Fruit fly (Drosophila melanogaster) whole organism, embryonic: Measurements from ENCODE around the gene w-cup.

Experiments
- Antp ChIP-seq: fragments of 200-800 bp; sonication (Bioruptor generic); optimal IDR thresholded peaks from 3 replicates; lab custom pipeline; 2016; ENCODE audit warnings: missing biosample characterization, missing genetic modification characterization
- Bgb ChIP-seq: fragments of 200-800 bp; sonication (Bioruptor generic); IDR thresholded peaks from 2 replicates; pipeline ENCODE4 v1.3.6; 2022; ENCODE audit warnings: missing biosample characterization, missing genetic modification characterization; ENCODE audit not compliant: partially characterized antibody
- Blimp-1 ChIP-seq: fragments of 200-800 bp; sonication (Bioruptor generic); optimal IDR thresholded peaks from 3 replicates; lab custom pipeline; 2018; ENCODE audit warnings: missing biosample characterization, missing genetic modification characterization, mild to moderate bottlenecking, moderate library complexity, missing genetic modification reagents
- CG10431 ChIP-seq: fragments of 200-800 bp; sonication (Bioruptor generic); optimal IDR thresholded peaks from 3 replicates; lab custom pipeline; 2018; ENCODE audit warnings: missing biosample characterization, mild to moderate bottlenecking, missing genetic modification characterization
- CG11456 ChIP-seq: fragments of 200-800 bp; sonication (Bioruptor generic); IDR thresholded peaks from 3 replicates; pipeline ENCODE4 v1.3.6; 2022; ENCODE audit warnings: missing biosample characterization, missing genetic modification characterization
- CG12104 ChIP-seq: fragments of 200-800 bp; sonication (Bioruptor generic); optimal IDR thresholded peaks from 3 replicates; lab custom pipeline; 2016; ENCODE audit warnings: missing biosample characterization, missing genetic modification characterization
- CG14667 ChIP-seq: fragments of 200-800 bp; sonication (Bioruptor generic); IDR thresholded peaks from 2 replicates; pipeline ENCODE4 v1.3.6; 2022; ENCODE audit warnings: missing biosample characterization, missing genetic modification characterization
- CG1529 ChIP-seq: fragments of 200-800 bp; sonication (Bioruptor generic); optimal IDR thresholded peaks from 3 replicates; lab custom pipeline; 2018; ENCODE audit warnings: missing biosample characterization, missing genetic modification characterization
- CG1647 ChIP-seq: fragments of 200-800 bp; sonication (Bioruptor generic); optimal IDR thresholded peaks from 3 replicates; lab custom pipeline; 2016; ENCODE audit warnings: missing biosample characterization, missing genetic modification characterization
- CG17912 ChIP-seq: fragments of 200-800 bp; sonication (Bioruptor generic); optimal IDR thresholded peaks from 2 replicates; lab custom pipeline; 2018; ENCODE audit warnings: missing biosample characterization, mild to moderate bottlenecking, missing genetic modification characterization
- CG2875 ChIP-seq: fragments of 200-800 bp; sonication (Bioruptor generic); optimal IDR thresholded peaks from 2 replicates; lab custom pipeline; 2017; ENCODE audit warnings: missing biosample characterization, mild to moderate bottlenecking, missing genetic modification characterization, missing genetic modification reagents
- CG42726 ChIP-seq: fragments of 200-800 bp; sonication (Bioruptor generic); IDR thresholded peaks from 2 replicates; pipeline ENCODE4 v1.3.6; 2022; ENCODE audit warnings: missing biosample characterization, missing genetic modification characterization; ENCODE audit not compliant: partially characterized antibody
- CG4282 ChIP-seq: fragments of 200-800 bp; sonication (Bioruptor generic); optimal IDR thresholded peaks from 2 replicates; lab custom pipeline; 2016; ENCODE audit warnings: missing biosample characterization, missing genetic modification characterization
- CG43689 ChIP-seq: fragments of 200-800 bp; sonication (Bioruptor generic); IDR thresholded peaks from 2 replicates; pipeline ENCODE4 v1.3.6; 2022; ENCODE audit warnings: missing biosample characterization, missing genetic modification characterization
- CG5245 ChIP-seq: fragments of 200-800 bp; sonication (Bioruptor generic); optimal IDR thresholded peaks from 3 replicates; lab custom pipeline; 2016; ENCODE audit warnings: missing biosample characterization, missing genetic modification characterization
- CG6654 ChIP-seq: fragments of 200-800 bp; sonication (Bioruptor generic); optimal IDR thresholded peaks from 2 replicates; lab custom pipeline; 2017; ENCODE audit warnings: missing biosample characterization, mild to moderate bottlenecking, missing genetic modification characterization
- CG7786 ChIP-seq: fragments of 200-800 bp; sonication (Bioruptor generic); optimal IDR thresholded peaks from 2 replicates; lab custom pipeline; 2016; ENCODE audit warnings: missing biosample characterization, missing genetic modification characterization
- D ChIP-seq, 2 experiments: fragments of 200-800 bp in 1 of 2; fragments of >200 bp in 1 of 2; sonication (Bioruptor generic) in 1 of 2; optimal IDR thresholded peaks; 2 replicates in 1 of 2; 3 replicates in 1 of 2; lab custom pipeline; 2017; ENCODE audit warnings: mild to moderate bottlenecking in 1 of 2, missing biosample characterization in 1 of 2, missing genetic modification characterization in 1 of 2, missing genetic modification reagents in 1 of 2
- Dfd ChIP-seq, 2 experiments: fragments of >200 bp; optimal IDR thresholded peaks; 2 replicates each; lab custom pipeline; 2017; ENCODE audit warnings: missing biosample characterization in 2 of 2, missing genetic modification characterization in 2 of 2
- Dip2 ChIP-seq: fragments of 200-800 bp; sonication (Bioruptor generic); IDR thresholded peaks from 2 replicates; pipeline ENCODE4 v1.3.6; 2022; ENCODE audit warnings: missing biosample characterization, missing genetic modification characterization
- Dp ChIP-seq: fragments of 200-800 bp; sonication (Bioruptor generic); optimal IDR thresholded peaks from 2 replicates; lab custom pipeline; 2018; ENCODE audit warnings: missing biosample characterization, mild to moderate bottlenecking, missing genetic modification characterization, moderate library complexity
- Ets65A ChIP-seq: fragments of 200-800 bp; sonication (Bioruptor generic); peaks from one replicate; lab custom pipeline; 2016; ENCODE audit warnings: missing biosample characterization, missing genetic modification characterization
- GATAe ChIP-seq: fragments of 200-800 bp; sonication (Bioruptor generic); conservative IDR thresholded peaks from 2 replicates; pipeline ENCODE4 v1.3.6; 2022; ENCODE audit warnings: missing biosample characterization, missing genetic modification characterization
- Hey ChIP-seq: fragments of 200-800 bp; sonication (Bioruptor generic); optimal IDR thresholded peaks from 3 replicates; lab custom pipeline; 2018; ENCODE audit warnings: missing biosample characterization, mild to moderate bottlenecking, missing genetic modification characterization
- Lhr ChIP-seq: fragments of 200-800 bp; sonication (Bioruptor generic); optimal IDR thresholded peaks from 3 replicates; lab custom pipeline; 2017; ENCODE audit warnings: mild to moderate bottlenecking, missing biosample characterization, missing genetic modification reagents, missing genetic modification characterization
- Lim3 ChIP-seq: fragments of 200-800 bp; sonication (Bioruptor generic); IDR thresholded peaks from 2 replicates; pipeline ENCODE4 v1.3.6; 2022; ENCODE audit warnings: missing biosample characterization, missing genetic modification characterization
- Lpt ChIP-seq: fragments of >200 bp; optimal IDR thresholded peaks from 2 replicates; lab custom pipeline; 2018; ENCODE audit warnings: missing biosample characterization, missing genetic modification characterization
- MESR4 ChIP-seq: fragments of 200-800 bp; sonication (Bioruptor generic); optimal IDR thresholded peaks from 2 replicates; lab custom pipeline; 2018; ENCODE audit warnings: missing biosample characterization, mild to moderate bottlenecking, missing genetic modification characterization, moderate library complexity
- Max ChIP-seq: fragments of 200-800 bp; sonication (Bioruptor generic); optimal IDR thresholded peaks from 2 replicates; lab custom pipeline; 2016; ENCODE audit warnings: missing biosample characterization, mild to moderate bottlenecking, missing genetic modification characterization
- NFAT ChIP-seq: fragments of 200-800 bp; sonication (Bioruptor generic); IDR thresholded peaks from 2 replicates; pipeline ENCODE4 v1.3.6; 2022; ENCODE audit warnings: missing biosample characterization, missing genetic modification characterization
- Poxn ChIP-seq: fragments of 200-800 bp; sonication (Bioruptor generic); IDR thresholded peaks from 2 replicates; pipeline ENCODE4 v1.3.6; 2022; ENCODE audit warnings: missing biosample characterization, missing genetic modification characterization
- Sox100B ChIP-seq: fragments of 200-800 bp; sonication (Bioruptor generic); optimal IDR thresholded peaks from 3 replicates; lab custom pipeline; 2018; ENCODE audit warnings: missing biosample characterization, mild to moderate bottlenecking, missing genetic modification characterization
- Sox102F ChIP-seq: fragments of 200-800 bp; sonication (Bioruptor generic); optimal IDR thresholded peaks from 2 replicates; lab custom pipeline; 2018; ENCODE audit warnings: missing biosample characterization, mild to moderate bottlenecking, missing genetic modification characterization, moderate library complexity
- amos ChIP-seq: fragments of 200-800 bp; sonication (Bioruptor generic); IDR thresholded peaks from 2 replicates; pipeline ENCODE4 v1.3.6; 2022; ENCODE audit warnings: missing biosample characterization, missing genetic modification characterization; ENCODE audit not compliant: partially characterized antibody
- bigmax ChIP-seq: fragments of 200-800 bp; sonication (Bioruptor generic); optimal IDR thresholded peaks from 2 replicates; lab custom pipeline; 2018; ENCODE audit warnings: missing biosample characterization, mild to moderate bottlenecking, missing genetic modification characterization
- chn ChIP-seq: fragments of 200-800 bp; sonication (Bioruptor generic); optimal IDR thresholded peaks from 2 replicates; lab custom pipeline; 2016; ENCODE audit warnings: missing biosample characterization, missing genetic modification characterization
- en ChIP-seq: fragments of 200-800 bp; sonication (Bioruptor generic); optimal IDR thresholded peaks from 2 replicates; lab custom pipeline; 2016; ENCODE audit warnings: missing biosample characterization, missing genetic modification characterization
- eyg ChIP-seq: fragments of 200-800 bp; sonication (Bioruptor generic); optimal IDR thresholded peaks from 3 replicates; lab custom pipeline; 2016; ENCODE audit warnings: missing biosample characterization, missing genetic modification characterization
- ftz-f1 ChIP-seq: fragments of 200-800 bp; sonication (Bioruptor generic); optimal IDR thresholded peaks from 2 replicates; lab custom pipeline; 2016; ENCODE audit warnings: missing biosample characterization, missing genetic modification characterization
- gro ChIP-seq: fragments of 200-800 bp; sonication (Bioruptor generic); optimal IDR thresholded peaks from 2 replicates; lab custom pipeline; 2016; ENCODE audit warnings: missing biosample characterization, missing genetic modification characterization
- insv ChIP-seq, 2 experiments: fragments of 200-800 bp; sonication (Bioruptor generic); optimal IDR thresholded peaks; 3 replicates each; lab custom pipeline; 2016 to 2018; ENCODE audit warnings: missing biosample characterization in 2 of 2, missing genetic modification characterization in 2 of 2
- inv ChIP-seq: fragments of 200-800 bp; sonication (Bioruptor generic); IDR thresholded peaks from 2 replicates; pipeline ENCODE4 v1.3.6; 2022; ENCODE audit warnings: missing biosample characterization, missing genetic modification characterization; ENCODE audit not compliant: partially characterized antibody
- otp ChIP-seq: fragments of 200-800 bp; sonication (Bioruptor generic); IDR thresholded peaks from 3 replicates; pipeline ENCODE4, ENCODE4 v1.3.6; 2022; ENCODE audit warnings: missing biosample characterization, missing genetic modification characterization
- pfk ChIP-seq: fragments of 200-800 bp; sonication (Bioruptor generic); optimal IDR thresholded peaks from 2 replicates; lab custom pipeline; 2018; ENCODE audit warnings: missing biosample characterization, mild to moderate bottlenecking, missing genetic modification characterization, moderate library complexity
- sens ChIP-seq: fragments of 200-800 bp; sonication (Bioruptor generic); peaks from one replicate; lab custom pipeline; 2016; ENCODE audit warnings: missing biosample characterization, missing genetic modification characterization
- shn ChIP-seq: fragments of 200-800 bp; sonication (Bioruptor generic); optimal IDR thresholded peaks from 3 replicates; lab custom pipeline; 2016; ENCODE audit warnings: missing biosample characterization, missing genetic modification characterization
- stc ChIP-seq: fragments of 200-800 bp; sonication (Bioruptor generic); IDR thresholded peaks from 2 replicates; pipeline ENCODE4 v1.3.6; 2022; ENCODE audit warnings: missing biosample characterization, missing genetic modification characterization
- trem ChIP-seq: fragments of 200-800 bp; optimal IDR thresholded peaks from 3 replicates; lab custom pipeline; 2019; ENCODE audit warnings: missing biosample characterization, mild to moderate bottlenecking, missing genetic modification characterization, moderate library complexity
- wek ChIP-seq: fragments of 200-800 bp; sonication (Bioruptor generic); optimal IDR thresholded peaks from 3 replicates; lab custom pipeline; 2018; ENCODE audit warnings: missing biosample characterization, mild to moderate bottlenecking, missing genetic modification characterization, moderate library complexity
- zen2 ChIP-seq: fragments of 200-800 bp; sonication (Bioruptor generic); IDR thresholded peaks from 3 replicates; pipeline ENCODE4 v1.3.6; 2022; ENCODE audit warnings: missing biosample characterization, missing genetic modification characterization; ENCODE audit not compliant: partially characterized antibody

Gene w-cup

dm6 chr2L:10614660-10615479 is 37.3 kb upstream of the w-cup start (continued):
- TF ChIP-seq Bgb (GFP tag; lab: Robert Waterston, UW), result no peak
- TF ChIP-seq Blimp-1 (GFP tag; lab: Kevin White, UChicago), result no peak
- no peak for TF ChIP-seq trem (tag; lab: Kevin White, UChicago)
- no peak for TF ChIP-seq eyg (GFP tag; lab: Kevin White, UChicago)
- TF ChIP-seq amos, result no peak
- no peak for TF ChIP-seq CG6654 (GFP tag; lab: Kevin White, UChicago)
- TF ChIP-seq inv, result no peak
- TF ChIP-seq Lpt, result no peak
- peak; percentile 28 for TF ChIP-seq Antp (GFP tag; lab: Kevin White, UChicago)
- no peak for TF ChIP-seq zen2 (GFP tag; lab: Robert Waterston, UW)
- no peak for TF ChIP-seq Dp (GFP tag; lab: Kevin White, UChicago)
- no peak for TF ChIP-seq CG17912 (GFP tag; lab: Kevin White, UChicago)
- no peak for TF ChIP-seq Ets65A (GFP tag; lab: Kevin White, UChicago)
- TF ChIP-seq CG4282 (GFP tag; lab: Kevin White, UChicago), result no peak
- TF ChIP-seq chn (GFP tag; lab: Kevin White, UChicago), result no peak
- TF ChIP-seq Poxn (GFP tag; lab: Robert Waterston, UW), result no peak
- 0 out of 2 replicates have a peak, but pooled peaks have one; percentile 12 for TF ChIP-seq CG43689 (GFP tag; lab: Robert Waterston, UW)
- TF ChIP-seq Lhr, result no peak
- TF ChIP-seq ftz-f1 (GFP tag; lab: Kevin White, UChicago), result no peak
- no peak for TF ChIP-seq GATAe (GFP tag; lab: Robert Waterston, UW)
- peak; percentile 26 for TF ChIP-seq wek (GFP tag; lab: Kevin White, UChicago)
- no peak for TF ChIP-seq CG1647 (GFP tag; lab: Kevin White, UChicago)
- TF ChIP-seq CG42726 (GFP tag; lab: Robert Waterston, UW), result no peak
- no peak for TF ChIP-seq CG14667 (GFP tag; lab: Robert Waterston, UW)
- no peak for TF ChIP-seq en (GFP tag; lab: Kevin White, UChicago)
- TF ChIP-seq CG11456, result no peak
- no peak for TF ChIP-seq pfk (GFP tag; lab: Kevin White, UChicago)
- TF ChIP-seq MESR4, result no peak
- no peak for TF ChIP-seq gro (GFP tag; lab: Kevin White, UChicago)
- no peak for TF ChIP-seq bigmax
- peak; percentile 25 for TF ChIP-seq Sox102F
- TF ChIP-seq CG1529 (GFP tag; lab: Kevin White, UChicago), result no peak
- no peak for TF ChIP-seq Lim3
- TF ChIP-seq sens (GFP tag; lab: Kevin White, UChicago), result peak; percentile 70
- TF ChIP-seq CG2875 (GFP tag; lab: Kevin White, UChicago), result peak; percentile 17
- no peak for TF ChIP-seq otp (GFP tag; lab: Robert Waterston, UW)
- no peak for TF ChIP-seq shn (GFP tag; lab: Kevin White, UChicago)
- TF ChIP-seq CG7786, result no peak
- TF ChIP-seq Sox100B (GFP tag; lab: Kevin White, UChicago), result no peak
- TF ChIP-seq Dip2 (GFP tag; lab: Robert Waterston, UW), result no peak
- TF ChIP-seq Hey (tag; lab: Kevin White, UChicago), result no peak
- TF ChIP-seq stc (GFP tag; lab: Robert Waterston, UW), result peak; percentile 27; the same call in 1 of the 2 replicates
- no peak for TF ChIP-seq NFAT (GFP tag; lab: Robert Waterston, UW)
- no peak for TF ChIP-seq D (optimal IDR thresholded peaks at IDR 0.05; lab: Kevin White, UChicago)
- TF ChIP-seq D (GFP tag; optimal IDR thresholded peaks at IDR 0.05; lab: Kevin White, UChicago), result no peak
- no peak for TF ChIP-seq insv (GFP tag; optimal IDR thresholded peaks at IDR 0.05; lab: Kevin White, UChicago)
- no peak for TF ChIP-seq CG5245 (GFP tag; lab: Kevin White, UChicago)
- no peak for TF ChIP-seq Max (GFP tag; lab: Kevin White, UChicago)
- no peak for TF ChIP-seq Dfd (GFP tag; optimal IDR thresholded peaks at IDR 0.05; lab: Kevin White, UChicago)
- TF ChIP-seq CG10431 (GFP tag; lab: Kevin White, UChicago), result no peak
- TF ChIP-seq CG12104, result no peak
